Worm (Caenorhabditis elegans): Measurements from ENCODE around the gene K08E5.6.

DNA sequence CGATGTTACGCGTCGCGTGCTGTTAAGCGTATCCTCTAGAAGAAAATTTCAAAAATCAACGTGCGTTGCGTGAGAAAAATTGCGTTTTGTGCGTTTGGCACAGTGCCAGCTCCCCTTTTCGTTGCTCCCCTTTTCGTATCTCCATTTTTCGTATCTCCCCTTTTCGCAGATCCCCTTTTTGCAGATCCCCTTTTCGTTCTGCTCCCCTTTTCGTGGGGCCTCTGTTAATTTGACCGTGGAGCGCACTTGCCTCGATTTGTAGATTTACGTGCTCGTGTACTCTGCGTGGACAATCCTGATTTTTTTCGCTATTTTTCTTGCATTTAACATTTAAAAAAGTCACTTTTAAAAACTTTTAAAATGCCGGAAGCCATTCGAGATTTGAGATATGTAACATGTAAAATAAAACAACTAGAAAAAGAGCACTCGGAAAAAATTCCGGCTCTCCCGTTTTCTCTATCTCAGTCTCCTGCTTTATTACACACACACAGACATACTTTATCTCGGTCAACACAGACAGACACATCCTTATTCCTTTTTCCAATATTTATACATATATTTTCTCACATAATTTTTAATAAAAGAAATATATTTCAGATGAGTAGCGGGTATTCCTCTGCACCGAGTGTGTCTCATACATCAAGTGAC is 17.1 kb upstream of the K08E5.6 start, which contains the start of gene ttll-4:
- TF ChIP-seq unc-39 (tag; optimal IDR thresholded peaks at IDR 0.05) (no peak), ama-1 (optimal IDR thresholded peaks at IDR 0.05) (no peak)

Measured in whole organism, L3 larva.